Worm (Caenorhabditis elegans) whole organism, midembryonic: ENCODE results near the gene R05A10.6.

ENCODE experiments used
- cog-1 ChIP-seq: sonication (generic microtip); optimal IDR thresholded peaks from 2 replicates; lab custom pipeline; 2016; ENCODE audit warnings: missing genetic modification characterization, missing compliant biosample characterization
- flt-1 ChIP-seq: fragments of 200-800 bp; sonication (Bioruptor generic); IDR thresholded peaks from 2 replicates; pipeline ENCODE4 v1.3.6; 2022; ENCODE audit warnings: missing genetic modification characterization, missing compliant biosample characterization
- med-1 ChIP-seq: sonication (generic microtip); optimal IDR thresholded peaks from 2 replicates; lab custom pipeline; 2017; ENCODE audit warnings: missing genetic modification characterization, mild to moderate bottlenecking, missing compliant biosample characterization, antibody characterized with exemption, missing genetic modification reagents; ENCODE audit not compliant: insufficient read depth
- ref-1 ChIP-seq: fragments of 200-800 bp; sonication (Bioruptor generic); conservative IDR thresholded peaks from 2 replicates; pipeline ENCODE4 v1.3.6; 2022; ENCODE audit warnings: missing genetic modification reagents, missing genetic modification characterization, missing compliant biosample characterization
- ztf-29 ChIP-seq: fragments of 200-800 bp; sonication (Bioruptor generic); IDR thresholded peaks from 2 replicates; pipeline ENCODE4 v1.3.6; 2022; ENCODE audit warnings: missing genetic modification reagents, missing genetic modification characterization, missing compliant biosample characterization

DNA sequence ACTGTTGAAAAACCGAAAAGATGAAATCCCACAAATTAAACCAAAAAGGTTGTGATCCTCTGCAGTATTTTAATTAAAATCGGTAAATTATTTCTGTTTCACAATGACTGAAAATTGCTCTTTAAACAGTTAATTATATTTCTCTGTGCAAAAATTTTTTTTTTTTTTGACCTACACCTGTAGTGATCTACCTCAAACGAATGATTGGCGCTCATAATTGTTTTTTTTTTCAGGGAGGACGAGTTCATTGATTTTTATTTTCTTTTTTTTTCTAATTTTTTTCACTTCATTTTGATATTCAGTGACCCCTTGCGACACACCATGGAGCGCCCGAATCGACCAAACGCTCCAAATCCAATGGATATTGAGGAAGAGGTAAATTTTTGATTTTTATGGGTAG is 30.6 kb downstream of the R05A10.6 start, which contains the start of gene F02H6.2:
- TF ChIP-seq flt-1 (GFP tag; lab: Robert Waterston, UW) (no peak), ref-1 (GFP tag; lab: Robert Waterston, UW) (no peak), cog-1 (tag; lab: Kevin White, UChicago) (no peak), med-1 (GFP tag; lab: Kevin White, UChicago) (no peak), ztf-29 (GFP tag; lab: Robert Waterston, UW) (no peak)
